Worm (Caenorhabditis elegans): ENCODE measurements around the gene comt-1.

comt-1 gene

DNA sequence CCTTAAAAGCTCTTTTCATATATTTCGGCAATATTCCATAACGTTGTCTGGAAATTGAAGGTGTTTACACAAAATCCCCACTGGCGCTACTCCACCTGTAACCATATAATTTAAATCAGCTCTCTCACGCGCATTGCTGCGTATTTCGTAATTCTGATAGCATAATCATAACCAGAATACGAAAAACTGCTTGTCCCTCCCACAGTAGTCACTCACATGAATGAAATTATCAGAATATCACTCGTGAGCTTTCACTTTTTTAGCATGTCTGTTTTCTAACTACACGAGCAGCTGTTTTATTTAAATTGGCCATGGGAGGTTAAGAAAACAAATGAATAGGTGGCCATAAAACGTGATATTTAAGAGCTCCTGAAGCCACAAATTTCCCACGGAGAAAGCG is 42.5 kb downstream of the comt-1 start:
- no peak for TF ChIP-seq hlh-26 (GFP tag; conservative IDR thresholded peaks at IDR 0.05)
- TF ChIP-seq hlh-12 (tag; optimal IDR thresholded peaks at IDR 0.05), result no peak
- TF ChIP-seq D2030.7 (GFP tag; IDR thresholded peaks at IDR 0.05), result no peak
- no peak for TF ChIP-seq madf-3 (GFP tag; IDR thresholded peaks at IDR 0.05)
- TF ChIP-seq egrh-3 (GFP tag; IDR thresholded peaks at IDR 0.05), result no peak
- TF ChIP-seq nfya-2 (GFP tag; IDR thresholded peaks at IDR 0.05), result no peak
- TF ChIP-seq F33H1.4 (GFP tag; IDR thresholded peaks at IDR 0.05), result no peak
- TF ChIP-seq Y53F4B.3 (GFP tag; IDR thresholded peaks at IDR 0.05), result no peak
- no peak for TF ChIP-seq ztf-6 (GFP tag; IDR thresholded peaks at IDR 0.05)
- TF ChIP-seq sptf-2 (GFP tag; optimal IDR thresholded peaks at IDR 0.05), result no peak

DNA sequence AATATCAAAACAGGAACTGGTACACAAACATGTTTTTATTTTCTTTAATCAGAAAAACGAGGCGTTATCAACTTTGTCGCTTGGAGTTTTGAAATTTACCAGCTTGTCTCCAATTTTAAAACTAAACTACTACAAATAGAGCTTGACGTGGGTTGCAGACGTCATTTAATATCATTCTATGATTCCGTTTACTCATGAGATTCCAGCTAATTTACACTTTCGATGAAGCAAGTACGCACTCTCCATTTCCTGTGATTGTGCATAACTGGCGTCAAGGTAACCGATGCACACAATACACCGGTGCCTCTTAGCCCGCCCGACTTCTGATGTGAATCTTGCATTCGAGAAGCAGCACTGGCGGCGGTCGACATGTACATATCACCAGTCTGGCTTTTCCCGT is 43.4 kb downstream of the comt-1 start:
- TF ChIP-seq zfh-2 (GFP tag; conservative IDR thresholded peaks at IDR 0.05) (no peak), lin-54 (GFP tag; optimal IDR thresholded peaks at IDR 0.05) (no peak)

DNA sequence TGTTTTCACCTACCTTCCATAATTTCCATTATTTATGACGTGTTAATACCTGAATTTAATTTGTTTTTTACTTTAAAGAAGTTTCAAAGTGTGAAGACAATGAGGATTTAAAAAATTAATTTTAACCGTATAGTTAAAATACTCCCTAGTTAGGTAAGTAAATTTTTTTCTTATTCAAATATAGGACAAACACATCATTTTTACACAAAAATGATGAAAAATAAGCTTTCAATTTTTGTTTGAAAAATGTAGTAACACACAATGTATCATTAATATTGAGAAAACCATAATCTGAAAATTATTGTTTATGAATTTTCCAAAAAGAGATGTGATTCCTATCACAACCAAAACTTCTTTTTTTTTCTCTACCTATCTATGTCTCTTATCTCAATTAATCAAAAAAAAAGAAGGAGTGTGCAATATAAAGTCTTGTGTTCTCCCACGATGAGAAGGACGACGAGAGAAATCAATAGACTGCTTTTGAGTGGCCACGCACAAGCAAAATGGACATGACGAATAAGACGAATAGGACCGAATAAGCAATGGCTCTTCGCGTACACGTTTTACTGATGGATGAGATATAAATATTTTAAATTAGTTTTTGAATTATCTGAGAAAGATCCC is 48.1 kb downstream of the comt-1 start, which contains the start of gene C14A11.6:
C14A11.6 (minus strand) TSS at position 51 of the 624 bp plus-strand sequence.
- TF ChIP-seq nhr-179 (tag; optimal IDR thresholded peaks at IDR 0.05) (no peak), sptf-2 (GFP tag; optimal IDR thresholded peaks at IDR 0.05) (no peak), F10E7.11 (tag; optimal IDR thresholded peaks at IDR 0.05) (no peak), B0336.3 (GFP tag; IDR thresholded peaks at IDR 0.05) (no peak), B0019.2 (GFP tag; conservative IDR thresholded peaks at IDR 0.05) (no peak), chd-7 (tag; optimal IDR thresholded peaks at IDR 0.05) (no peak), bed-1 (GFP tag; IDR thresholded peaks at IDR 0.05) (no peak), F49E8.2 (tag; optimal IDR thresholded peaks at IDR 0.05; ENCODE audit: insufficient read depth) (no peak), unc-130 (GFP tag; optimal IDR thresholded peaks at IDR 0.05) (no peak), Y67H2A.10 (GFP tag; conservative IDR thresholded peaks at IDR 0.05) (no peak), nfyb-1 (GFP tag; IDR thresholded peaks at IDR 0.05) (no peak), lin-40 (tag; optimal IDR thresholded peaks at IDR 0.05) (no peak)

DNA sequence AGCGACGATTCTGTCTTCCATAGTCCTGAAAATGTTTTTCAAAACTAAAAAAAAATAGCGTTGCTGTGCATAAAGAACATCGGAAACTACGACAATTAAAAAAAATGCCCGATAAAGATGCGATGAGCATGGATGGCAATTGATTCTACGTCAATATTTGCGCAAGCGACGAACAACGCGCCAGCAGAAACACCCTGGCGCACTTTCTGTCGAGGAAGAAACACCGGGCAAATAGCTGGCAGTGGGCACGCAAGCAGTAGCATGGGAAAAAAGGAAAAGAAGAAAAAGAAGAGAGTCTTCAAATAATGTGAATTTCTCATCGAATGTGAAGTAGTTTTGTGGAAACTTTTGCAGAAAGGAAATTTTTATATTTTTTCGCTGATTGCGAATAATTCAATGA is 52.7 kb downstream of the comt-1 start, which contains the start of gene C14A11.9:
C14A11.9 (minus strand) TSS at position 27 of the 400 bp plus-strand sequence.
- TF ChIP-seq lin-40 (tag; optimal IDR thresholded peaks at IDR 0.05) (peak; percentile 97), lag-1 (GFP tag; IDR thresholded peaks at IDR 0.05) (no peak), attf-6 (GFP tag; IDR thresholded peaks at IDR 0.05) (no peak), let-607 (tag; optimal IDR thresholded peaks at IDR 0.05) (peak in 1 of 2 experiments; percentile 77), K12H6.12 (tag; optimal IDR thresholded peaks at IDR 0.05) (peak; percentile 74), C17E4.6 (GFP tag; IDR thresholded peaks at IDR 0.05) (0 out of 2 replicates have a peak, but pooled peaks have one; percentile 38), rec-8 (tag; optimal IDR thresholded peaks at IDR 0.05) (no peak), athp-1 (tag; optimal IDR thresholded peaks at IDR 0.05) (no peak), egl-44 (GFP tag; IDR thresholded peaks at IDR 0.05) (peak; percentile 71; the same call in 1 of the 2 replicates), rpc-1 (optimal IDR thresholded peaks at IDR 0.05) (no peak), rpc-1 (tag; optimal IDR thresholded peaks at IDR 0.05) (no peak), F10E7.11 (tag; optimal IDR thresholded peaks at IDR 0.05) (no peak), C06A6.2 (GFP tag; conservative IDR thresholded peaks at IDR 0.05) (peak; percentile 81), rcor-1 (GFP tag; IDR thresholded peaks at IDR 0.05) (peak; percentile 63), nhr-179 (tag; optimal IDR thresholded peaks at IDR 0.05) (no peak), hrde-1 (tag; optimal IDR thresholded peaks at IDR 0.05; ENCODE audit: borderline replicate concordance) (no peak), Y67H2A.10 (GFP tag; conservative IDR thresholded peaks at IDR 0.05) (0 out of 2 replicates have a peak, but pooled peaks have one; percentile 14), madf-8 (GFP tag; conservative IDR thresholded peaks at IDR 0.05) (no peak), xnd-1 (tag; optimal IDR thresholded peaks at IDR 0.05) (no peak), F23B12.7 (tag; optimal IDR thresholded peaks at IDR 0.05; ENCODE audit: insufficient read depth) (peak; percentile 22), dox-1 (GFP tag; IDR thresholded peaks at IDR 0.05) (no peak; the same call in 1 of the 2 replicates), Y53G8AR.9 (GFP tag; conservative IDR thresholded peaks at IDR 0.05) (0 out of 2 replicates have a peak, but pooled peaks have one; percentile 53), B0261.1 (tag; optimal IDR thresholded peaks at IDR 0.05) (peak; percentile 2), zim-3 (tag; optimal IDR thresholded peaks at IDR 0.05) (no peak)

Data from whole organism, young adult.